Fruit fly (Drosophila melanogaster) whole organism, embryonic: ENCODE measurements around the gene mTerf3.

Experiments
- ATbp ChIP-seq: fragments of 200-800 bp; sonication (Bioruptor generic); optimal IDR thresholded peaks from 2 replicates; lab custom pipeline; 2017; ENCODE audit warnings: missing biosample characterization, mild to moderate bottlenecking, missing genetic modification characterization, missing genetic modification reagents
- Bgb ChIP-seq: fragments of 200-800 bp; sonication (Bioruptor generic); IDR thresholded peaks from 2 replicates; pipeline ENCODE4 v1.3.6; 2022; ENCODE audit warnings: missing biosample characterization, missing genetic modification characterization; ENCODE audit not compliant: partially characterized antibody
- CG10267 ChIP-seq: fragments of 200-800 bp; sonication (Bioruptor generic); optimal IDR thresholded peaks from 2 replicates; lab custom pipeline; 2018; ENCODE audit warnings: missing biosample characterization, mild to moderate bottlenecking, missing genetic modification characterization, moderate library complexity
- CG11456 ChIP-seq: fragments of 200-800 bp; sonication (Bioruptor generic); IDR thresholded peaks from 3 replicates; pipeline ENCODE4 v1.3.6; 2022; ENCODE audit warnings: missing biosample characterization, missing genetic modification characterization
- CG11560 ChIP-seq: fragments of 200-800 bp; sonication (Bioruptor generic); IDR thresholded peaks from 3 replicates; pipeline ENCODE4 v1.3.6; 2022; ENCODE audit warnings: missing biosample characterization, missing genetic modification characterization
- CG13424 ChIP-seq: fragments of 200-800 bp; sonication (Bioruptor generic); optimal IDR thresholded peaks from 2 replicates; lab custom pipeline; 2019; ENCODE audit warnings: missing biosample characterization, mild to moderate bottlenecking, missing genetic modification characterization, moderate library complexity
- CG13894 ChIP-seq: fragments of 200-800 bp; sonication (Bioruptor generic); optimal IDR thresholded peaks from 3 replicates; lab custom pipeline; 2018; ENCODE audit warnings: missing biosample characterization, mild to moderate bottlenecking, missing genetic modification characterization, moderate library complexity
- CG15479 ChIP-seq: fragments of 200-800 bp; sonication (Bioruptor generic); optimal IDR thresholded peaks from 3 replicates; lab custom pipeline; 2019; ENCODE audit warnings: missing biosample characterization, mild to moderate bottlenecking, missing genetic modification characterization, moderate library complexity
- CG17361 ChIP-seq: fragments of 200-800 bp; sonication (Bioruptor generic); IDR thresholded peaks from 3 replicates; pipeline ENCODE4 v1.3.6; 2022; ENCODE audit warnings: missing biosample characterization, missing genetic modification characterization
- CG2889 ChIP-seq: fragments of 200-800 bp; sonication (Bioruptor generic); IDR thresholded peaks from 3 replicates; pipeline ENCODE4 v1.3.6; 2022; ENCODE audit warnings: missing biosample characterization, missing genetic modification characterization
- CG31441 ChIP-seq: fragments of 200-800 bp; sonication (Bioruptor generic); IDR thresholded peaks from 2 replicates; pipeline ENCODE4 v1.3.6; 2022; ENCODE audit warnings: missing biosample characterization, missing genetic modification characterization
- CG4707 ChIP-seq: fragments of 200-800 bp; sonication (Bioruptor generic); optimal IDR thresholded peaks from 2 replicates; lab custom pipeline; 2018; ENCODE audit warnings: missing biosample characterization, mild to moderate bottlenecking, missing genetic modification characterization, moderate library complexity
- CG8359 ChIP-seq: fragments of 200-800 bp; sonication (Bioruptor generic); optimal IDR thresholded peaks from 2 replicates; lab custom pipeline; 2017; ENCODE audit warnings: missing biosample characterization, mild to moderate bottlenecking, missing genetic modification characterization, borderline replicate concordance
- CG8765 ChIP-seq: fragments of 200-800 bp; sonication (Bioruptor generic); IDR thresholded peaks from 2 replicates; pipeline ENCODE4 v1.3.6; 2022; ENCODE audit warnings: missing biosample characterization, missing genetic modification characterization
- CG8924 ChIP-seq: fragments of 200-800 bp; optimal IDR thresholded peaks from 3 replicates; lab custom pipeline; 2019; ENCODE audit warnings: missing biosample characterization, mild to moderate bottlenecking, missing genetic modification characterization, moderate library complexity
- CG8944 ChIP-seq: fragments of 200-800 bp; sonication (Bioruptor generic); optimal IDR thresholded peaks from 3 replicates; lab custom pipeline; 2016; ENCODE audit warnings: missing biosample characterization, missing genetic modification characterization
- CG9876 ChIP-seq: fragments of 200-800 bp; sonication (Bioruptor generic); optimal IDR thresholded peaks from 2 replicates; lab custom pipeline; 2016; ENCODE audit warnings: missing biosample characterization, missing genetic modification characterization
- Deaf1 ChIP-seq: fragments of 200-800 bp; optimal IDR thresholded peaks from 3 replicates; lab custom pipeline; 2019; ENCODE audit warnings: missing biosample characterization, mild to moderate bottlenecking, missing genetic modification characterization, moderate library complexity
- Gsc ChIP-seq: fragments of 200-800 bp; sonication (Bioruptor generic); IDR thresholded peaks from 2 replicates; pipeline ENCODE4 v1.3.6; 2022; ENCODE audit warnings: missing biosample characterization, missing genetic modification characterization
- HLH4C ChIP-seq: fragments of 200-800 bp; sonication (Bioruptor generic); IDR thresholded peaks from 3 replicates; pipeline ENCODE4 v1.3.6; 2022; ENCODE audit warnings: missing biosample characterization, missing genetic modification characterization; ENCODE audit not compliant: partially characterized antibody
- HmgD ChIP-seq: fragments of 200-800 bp; sonication (Bioruptor generic); optimal IDR thresholded peaks from 3 replicates; lab custom pipeline; 2016; ENCODE audit warnings: missing biosample characterization, missing genetic modification characterization
- HmgZ ChIP-seq: fragments of 200-800 bp; sonication (Bioruptor generic); optimal IDR thresholded peaks from 2 replicates; lab custom pipeline; 2018; ENCODE audit warnings: missing biosample characterization, mild to moderate bottlenecking, missing genetic modification characterization
- Lim3 ChIP-seq: fragments of 200-800 bp; sonication (Bioruptor generic); IDR thresholded peaks from 2 replicates; pipeline ENCODE4 v1.3.6; 2022; ENCODE audit warnings: missing biosample characterization, missing genetic modification characterization
- Mes4 ChIP-seq: fragments of 200-800 bp; sonication (Bioruptor generic); optimal IDR thresholded peaks from 2 replicates; lab custom pipeline; 2016; ENCODE audit warnings: missing biosample characterization, missing genetic modification characterization
- Poxn ChIP-seq: fragments of 200-800 bp; sonication (Bioruptor generic); IDR thresholded peaks from 2 replicates; pipeline ENCODE4 v1.3.6; 2022; ENCODE audit warnings: missing biosample characterization, missing genetic modification characterization
- aop ChIP-seq: fragments of 200-800 bp; sonication (Bioruptor generic); IDR thresholded peaks from 2 replicates; pipeline ENCODE4 v1.3.6; 2022; ENCODE audit warnings: missing biosample characterization, missing genetic modification characterization
- ap ChIP-seq: fragments of 200-800 bp; sonication (Bioruptor generic); IDR thresholded peaks from 2 replicates; pipeline ENCODE4 v1.3.6; 2022; ENCODE audit warnings: missing biosample characterization, missing genetic modification characterization
- ase ChIP-seq: fragments of 200-800 bp; sonication (Bioruptor generic); IDR thresholded peaks from 3 replicates; pipeline ENCODE4 v1.3.6; 2022; ENCODE audit warnings: missing biosample characterization, missing genetic modification characterization
- ash1 ChIP-seq: fragments of 200-800 bp; sonication (Bioruptor generic); optimal IDR thresholded peaks from 2 replicates; lab custom pipeline; 2018; ENCODE audit warnings: missing biosample characterization, mild to moderate bottlenecking, missing genetic modification characterization
- az2 ChIP-seq: fragments of 200-800 bp; sonication (Bioruptor generic); optimal IDR thresholded peaks from 3 replicates; lab custom pipeline; 2016; ENCODE audit warnings: missing biosample characterization, missing genetic modification characterization
- bsh ChIP-seq, 2 experiments: fragments of 200-800 bp; sonication (Bioruptor generic); optimal IDR thresholded peaks; 2 replicates each; lab custom pipeline; 2017 to 2018; ENCODE audit warnings: mild to moderate bottlenecking in 2 of 2, missing biosample characterization in 2 of 2, missing genetic modification characterization in 2 of 2, moderate library complexity in 1 of 2
- btn ChIP-seq: fragments of 200-800 bp; sonication (Bioruptor generic); optimal IDR thresholded peaks from 2 replicates; lab custom pipeline; 2016; ENCODE audit warnings: missing biosample characterization, missing genetic modification characterization
- caup ChIP-seq: fragments of 200-800 bp; sonication (Bioruptor generic); optimal IDR thresholded peaks from 3 replicates; lab custom pipeline; 2017; ENCODE audit warnings: missing biosample characterization, mild to moderate bottlenecking, missing genetic modification characterization, moderate library complexity; ENCODE audit not compliant: severe bottlenecking
- crp ChIP-seq, 2 experiments: fragments of 200-800 bp; sonication (Bioruptor generic); optimal IDR thresholded peaks; 2 replicates in 1 of 2; 3 replicates in 1 of 2; lab custom pipeline; 2017; ENCODE audit warnings: missing biosample characterization in 2 of 2, missing genetic modification characterization in 2 of 2, mild to moderate bottlenecking in 1 of 2, moderate library complexity in 1 of 2
- gcm ChIP-seq: fragments of 200-800 bp; sonication (Bioruptor generic); optimal IDR thresholded peaks from 2 replicates; lab custom pipeline; 2019; ENCODE audit warnings: missing biosample characterization, mild to moderate bottlenecking, missing genetic modification characterization, moderate library complexity
- gt ChIP-seq: fragments of 200-800 bp; sonication (Bioruptor generic); IDR thresholded peaks from 2 replicates; pipeline ENCODE4 v1.3.6; 2022; ENCODE audit warnings: missing biosample characterization, missing genetic modification characterization
- ham ChIP-seq: fragments of 200-800 bp; sonication (Bioruptor generic); IDR thresholded peaks from 2 replicates; pipeline ENCODE4 v1.3.6; 2022; ENCODE audit warnings: missing biosample characterization, missing genetic modification characterization
- jing ChIP-seq: fragments of 200-800 bp; sonication (Bioruptor generic); optimal IDR thresholded peaks from 2 replicates; lab custom pipeline; 2018; ENCODE audit warnings: missing biosample characterization, mild to moderate bottlenecking, missing genetic modification characterization
- kni ChIP-seq: fragments of 200-800 bp; sonication (Bioruptor generic); optimal IDR thresholded peaks from 3 replicates; lab custom pipeline; 2017; ENCODE audit warnings: mild to moderate bottlenecking, missing biosample characterization, missing genetic modification reagents, missing genetic modification characterization
- nerfin-2 ChIP-seq: fragments of 200-800 bp; sonication (Bioruptor generic); IDR thresholded peaks from 2 replicates; pipeline ENCODE4 v1.3.6; 2022; ENCODE audit warnings: missing biosample characterization, missing genetic modification characterization; ENCODE audit not compliant: partially characterized antibody
- odd ChIP-seq: fragments of 200-800 bp; sonication (Bioruptor generic); optimal IDR thresholded peaks from 2 replicates; lab custom pipeline; 2017; ENCODE audit warnings: missing biosample characterization, mild to moderate bottlenecking, missing genetic modification characterization
- p53 ChIP-seq: fragments of 200-800 bp; sonication (Bioruptor generic); optimal IDR thresholded peaks from 2 replicates; lab custom pipeline; 2016; ENCODE audit warnings: missing biosample characterization, missing genetic modification characterization
- pnt ChIP-seq: fragments of 200-800 bp; sonication (Bioruptor generic); optimal IDR thresholded peaks from 3 replicates; lab custom pipeline; 2016; ENCODE audit warnings: missing biosample characterization, missing genetic modification characterization
- sd ChIP-seq: fragments of 200-800 bp; sonication (Bioruptor generic); optimal IDR thresholded peaks from 3 replicates; lab custom pipeline; 2018; ENCODE audit warnings: missing biosample characterization, mild to moderate bottlenecking, missing genetic modification characterization, moderate library complexity
- sqz ChIP-seq: fragments of 200-800 bp; sonication (Bioruptor generic); optimal IDR thresholded peaks from 3 replicates; lab custom pipeline; 2018; ENCODE audit warnings: missing biosample characterization, mild to moderate bottlenecking, missing genetic modification characterization
- trem ChIP-seq: fragments of 200-800 bp; optimal IDR thresholded peaks from 3 replicates; lab custom pipeline; 2019; ENCODE audit warnings: missing biosample characterization, mild to moderate bottlenecking, missing genetic modification characterization, moderate library complexity
- unc-4 ChIP-seq: fragments of 200-800 bp; sonication (Bioruptor generic); IDR thresholded peaks from 2 replicates; pipeline ENCODE4 v1.3.6; 2022; ENCODE audit warnings: missing biosample characterization, missing genetic modification characterization; ENCODE audit not compliant: partially characterized antibody
- vvl ChIP-seq: fragments of 200-800 bp; sonication (Bioruptor generic); IDR thresholded peaks from 2 replicates; pipeline ENCODE4 v1.3.6; 2022; ENCODE audit warnings: missing biosample characterization, missing genetic modification characterization
- yki ChIP-seq: fragments of >200 bp; optimal IDR thresholded peaks from 3 replicates; lab custom pipeline; 2018

The mTerf3 gene

DNA sequence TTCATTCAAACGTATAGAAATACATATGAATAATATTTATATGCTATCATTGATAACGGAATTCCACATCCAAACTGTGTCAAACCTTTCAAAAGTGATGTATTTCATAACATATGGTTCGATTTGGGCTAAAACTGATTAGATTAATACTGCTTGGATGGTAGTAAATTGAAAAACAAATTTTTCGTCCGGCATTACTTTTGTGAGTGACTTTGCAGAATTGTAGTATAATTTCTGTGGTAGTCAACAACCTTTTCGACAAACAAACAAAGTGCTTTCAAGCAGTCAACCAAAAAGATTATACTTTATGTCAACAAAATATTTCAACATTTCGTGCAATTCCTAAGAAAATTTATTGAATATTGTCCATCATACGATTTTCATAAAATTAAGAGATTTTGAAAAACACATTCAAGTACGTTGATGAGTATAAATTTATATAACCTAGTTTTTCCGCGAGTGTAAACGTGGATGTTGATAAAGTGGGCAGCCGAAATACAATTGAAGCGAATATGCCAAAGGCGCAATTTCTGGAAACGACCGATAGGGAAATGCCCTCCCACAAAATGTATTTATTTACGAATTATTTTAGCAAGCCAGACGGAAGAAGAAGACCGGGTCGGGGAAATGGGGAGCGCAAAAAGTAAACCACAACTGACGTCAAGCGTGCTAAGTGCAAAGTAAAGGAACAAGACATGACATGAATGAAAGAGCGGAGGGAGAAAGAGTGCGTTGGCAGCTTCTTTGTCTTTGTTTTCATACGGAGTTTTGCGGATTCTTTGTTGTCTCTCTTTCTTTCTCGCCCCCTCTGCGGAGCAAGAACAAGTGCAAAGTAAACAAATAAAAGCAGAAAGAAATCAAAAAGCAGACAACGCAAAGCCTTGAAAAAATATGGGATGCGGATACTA, 2.4 kb downstream of the mTerf3 start (continued):
- TF ChIP-seq caup (GFP tag; lab: Kevin White, UChicago): peak; percentile 21
- no peak for TF ChIP-seq trem (tag; lab: Kevin White, UChicago)
- TF ChIP-seq CG13894 (tag; lab: Kevin White, UChicago): no peak
- no peak for TF ChIP-seq HmgZ (tag; lab: Kevin White, UChicago)
- no peak for TF ChIP-seq gcm (GFP tag; lab: Kevin White, UChicago)
- no peak for TF ChIP-seq ap (GFP tag; lab: Robert Waterston, UW)
- TF ChIP-seq CG8765 (GFP tag; lab: Robert Waterston, UW): no peak
- no peak for TF ChIP-seq sqz (GFP tag; lab: Kevin White, UChicago)
- no peak for TF ChIP-seq kni
- no peak for TF ChIP-seq ase (GFP tag; lab: Robert Waterston, UW)
- TF ChIP-seq vvl: no peak
- TF ChIP-seq jing (GFP tag; lab: Kevin White, UChicago): no peak
- no peak for TF ChIP-seq Lim3 (GFP tag; lab: Robert Waterston, UW)
- TF ChIP-seq ATbp: peak; percentile 15
- no peak for TF ChIP-seq CG8359 (GFP tag; lab: Kevin White, UChicago)
- no peak for TF ChIP-seq ham
- no peak for TF ChIP-seq CG11456 (GFP tag; lab: Robert Waterston, UW)
- peak; percentile 38 to 41 for TF ChIP-seq bsh (GFP tag; optimal IDR thresholded peaks at IDR 0.05; lab: Kevin White, UChicago)
- TF ChIP-seq pnt: no peak
- TF ChIP-seq CG8944 (GFP tag; lab: Kevin White, UChicago): no peak
- no peak for TF ChIP-seq Poxn (GFP tag; lab: Robert Waterston, UW)
- TF ChIP-seq nerfin-2: no peak
- TF ChIP-seq CG13424 (tag; lab: Kevin White, UChicago): peak; percentile 8
- no peak for TF ChIP-seq crp (GFP tag; optimal IDR thresholded peaks at IDR 0.05; lab: Kevin White, UChicago)
- peak; percentile 64 for TF ChIP-seq sd
- peak; percentile 2 for TF ChIP-seq odd (GFP tag; lab: Kevin White, UChicago)
- TF ChIP-seq ash1: no peak
- TF ChIP-seq btn: no peak
- TF ChIP-seq gt: no peak
- no peak for TF ChIP-seq CG11560 (tag; lab: Robert Waterston, UW)
- no peak for TF ChIP-seq aop
- TF ChIP-seq az2 (GFP tag; lab: Kevin White, UChicago): peak; percentile 22
- TF ChIP-seq p53: peak; percentile 69
- TF ChIP-seq CG17361 (GFP tag; lab: Robert Waterston, UW): no peak; the same call in 2 of the 3 replicates
- no peak for TF ChIP-seq unc-4 (GFP tag; lab: Robert Waterston, UW)
- 0 out of 2 replicates have a peak, but pooled peaks have one; percentile 19 for TF ChIP-seq CG31441 (GFP tag; lab: Robert Waterston, UW)
- no peak for TF ChIP-seq yki (lab: Kevin White, UChicago)
- TF ChIP-seq CG8924: no peak
- no peak for TF ChIP-seq Bgb (GFP tag; lab: Robert Waterston, UW)
- TF ChIP-seq CG9876: no peak
- TF ChIP-seq CG4707: no peak
- TF ChIP-seq HmgD (GFP tag; lab: Kevin White, UChicago): no peak
- no peak for TF ChIP-seq CG2889
- TF ChIP-seq Deaf1 (tag; lab: Kevin White, UChicago): no peak
- TF ChIP-seq HLH4C (GFP tag; lab: Robert Waterston, UW): no peak
- no peak for TF ChIP-seq Mes4 (GFP tag; lab: Kevin White, UChicago)
- no peak for TF ChIP-seq CG15479
- peak; percentile 12 for TF ChIP-seq CG10267
- TF ChIP-seq Gsc (GFP tag; lab: Robert Waterston, UW): no peak
